Worm (Caenorhabditis elegans) whole organism, mixed stage, embryonic: Measurements from ENCODE around the gene dod-23.

Source experiments
- blmp-1 ChIP-seq: fragments of 150-350 bp; optimal IDR thresholded peaks from 2 replicates; lab custom pipeline; 2014; ENCODE audit warnings: missing biosample characterization, missing genetic modification characterization
- ceh-39 ChIP-seq: fragments of 150-350 bp; optimal IDR thresholded peaks from 2 replicates; lab custom pipeline; 2014; ENCODE audit warnings: missing biosample characterization, missing genetic modification characterization
- ceh-83 ChIP-seq: fragments of 200-800 bp; sonication (Bioruptor generic); optimal IDR thresholded peaks from 2 replicates; lab custom pipeline; 2018; ENCODE audit warnings: mild to moderate bottlenecking, missing genetic modification characterization, missing compliant biosample characterization
- elt-3 ChIP-seq: fragments of 150-350 bp; optimal IDR thresholded peaks from 2 replicates; lab custom pipeline; 2014; ENCODE audit warnings: missing biosample characterization, missing genetic modification characterization
- lin-13 ChIP-seq: fragments of 150-350 bp; optimal IDR thresholded peaks from 2 replicates; lab custom pipeline; 2014; ENCODE audit warnings: missing biosample characterization, missing genetic modification characterization
- lsy-2 ChIP-seq: fragments of 150-350 bp; optimal IDR thresholded peaks from 2 replicates; lab custom pipeline; 2014; ENCODE audit warnings: missing biosample characterization, missing genetic modification characterization
- mab-5 ChIP-seq: fragments of 150-350 bp; optimal IDR thresholded peaks from 2 replicates; lab custom pipeline; 2014; ENCODE audit warnings: missing biosample characterization, missing genetic modification characterization
- nhr-12 ChIP-seq: fragments of 150-350 bp; optimal IDR thresholded peaks from 2 replicates; lab custom pipeline; 2014; ENCODE audit warnings: missing biosample characterization, missing genetic modification characterization
- nhr-237 ChIP-seq: fragments of 150-350 bp; optimal IDR thresholded peaks from 2 replicates; lab custom pipeline; 2014; ENCODE audit warnings: missing biosample characterization, missing genetic modification characterization
- nhr-28 ChIP-seq: fragments of 150-350 bp; optimal IDR thresholded peaks from 2 replicates; lab custom pipeline; 2014; ENCODE audit warnings: missing biosample characterization, missing genetic modification characterization
- sem-2 ChIP-seq: fragments of 200-800 bp; sonication (Bioruptor generic); optimal IDR thresholded peaks from 2 replicates; lab custom pipeline; 2018; ENCODE audit warnings: mild to moderate bottlenecking, missing genetic modification characterization, missing compliant biosample characterization
- tbx-8 ChIP-seq: fragments of 200-800 bp; sonication (Bioruptor generic); optimal IDR thresholded peaks from 2 replicates; lab custom pipeline; 2018; ENCODE audit warnings: mild to moderate bottlenecking, missing genetic modification characterization, moderate library complexity, missing compliant biosample characterization
- unc-62 ChIP-seq: fragments of 150-350 bp; optimal IDR thresholded peaks from 2 replicates; lab custom pipeline; 2014; ENCODE audit warnings: missing biosample characterization, missing genetic modification reagents, missing genetic modification characterization
- zip-8 ChIP-seq: fragments of 150-350 bp; optimal IDR thresholded peaks from 2 replicates; lab custom pipeline; 2014; ENCODE audit warnings: missing biosample characterization, missing genetic modification characterization

- TF ChIP-seq unc-62 (GFP tag; lab: Kevin White, UChicago) (no peak), tbx-8 (GFP tag; lab: Kevin White, UChicago) (no peak), lsy-2 (tag; lab: Kevin White, UChicago) (no peak), lin-13 (tag; lab: Kevin White, UChicago) (no peak), ceh-83 (GFP tag; lab: Kevin White, UChicago) (no peak), nhr-12 (tag; lab: Kevin White, UChicago) (no peak), zip-8 (tag; lab: Kevin White, UChicago) (no peak), elt-3 (tag; lab: Kevin White, UChicago) (no peak), nhr-237 (no peak), sem-2 (GFP tag; lab: Kevin White, UChicago) (no peak), ceh-39 (no peak), nhr-28 (tag; lab: Kevin White, UChicago) (no peak), mab-5 (no peak), blmp-1 (tag; lab: Kevin White, UChicago) (no peak)
These were observed 14.0 kb upstream of the dod-23 start for ce11 chrII:8412935-8413334.
